Worm (Caenorhabditis elegans) whole organism, L3 larva: Measurements from ENCODE around the gene W09C2.8.

ENCODE experiments used
- R02D3.7 ChIP-seq: fragments of 150-350 bp; optimal IDR thresholded peaks from 2 replicates; lab custom pipeline; 2014; ENCODE audit warnings: missing biosample characterization, missing genetic modification characterization
- ceh-82 ChIP-seq: fragments of 150-350 bp; optimal IDR thresholded peaks from 2 replicates; lab custom pipeline; 2014; ENCODE audit warnings: missing biosample characterization, missing genetic modification characterization
- daf-12 ChIP-seq: fragments of 150-350 bp; optimal IDR thresholded peaks from 2 replicates; lab custom pipeline; 2014; ENCODE audit warnings: missing biosample characterization, missing genetic modification reagents, missing genetic modification characterization
- egl-27 ChIP-seq: sonication (generic microtip); optimal IDR thresholded peaks from 4 replicates; lab custom pipeline; 2017; ENCODE audit warnings: missing biosample characterization, missing genetic modification reagents, missing genetic modification characterization
- elt-1 ChIP-seq: fragments of 150-350 bp; optimal IDR thresholded peaks from 2 replicates; lab custom pipeline; 2014; ENCODE audit warnings: missing biosample characterization, missing genetic modification characterization
- elt-2 ChIP-seq: sonication (generic microtip); optimal IDR thresholded peaks from 2 replicates; lab custom pipeline; 2016; ENCODE audit warnings: missing genetic modification reagents, mild to moderate bottlenecking, missing genetic modification characterization, missing compliant biosample characterization
- elt-3 ChIP-seq, 3 experiments: fragments of 150-350 bp in 1 of 3; sonication (generic microtip) in 2 of 3; optimal IDR thresholded peaks; 2 replicates in 2 of 3; 4 replicates in 1 of 3; lab custom pipeline; 2014 to 2017; ENCODE audit warnings: missing biosample characterization in 3 of 3, missing genetic modification characterization in 3 of 3
- eor-1 ChIP-seq, 2 experiments: fragments of 150-350 bp; optimal IDR thresholded peaks; 2 replicates each; lab custom pipeline; 2014 to 2018; ENCODE audit warnings: missing biosample characterization in 2 of 2, missing genetic modification characterization in 2 of 2
- hmg-11 ChIP-seq: sonication (generic microtip); optimal IDR thresholded peaks from 2 replicates; lab custom pipeline; 2016; ENCODE audit warnings: missing genetic modification characterization, missing compliant biosample characterization
- jun-1 ChIP-seq: fragments of 150-350 bp; optimal IDR thresholded peaks from 2 replicates; lab custom pipeline; 2014; ENCODE audit warnings: missing biosample characterization, missing genetic modification reagents, missing genetic modification characterization
- lin-39 ChIP-seq: fragments of 150-350 bp; optimal IDR thresholded peaks from 2 replicates; lab custom pipeline; 2018; ENCODE audit warnings: missing biosample characterization, missing genetic modification reagents, missing genetic modification characterization
- lsy-12 ChIP-seq: sonication (generic microtip); optimal IDR thresholded peaks from 2 replicates; lab custom pipeline; 2016; ENCODE audit warnings: mild to moderate bottlenecking, missing genetic modification characterization, missing compliant biosample characterization
- mdl-1 ChIP-seq: fragments of 150-350 bp; optimal IDR thresholded peaks from 2 replicates; lab custom pipeline; 2014; ENCODE audit warnings: missing biosample characterization, missing genetic modification characterization
- nfya-1 ChIP-seq: sonication (generic microtip); optimal IDR thresholded peaks from 2 replicates; lab custom pipeline; 2017; ENCODE audit warnings: missing genetic modification characterization, mild to moderate bottlenecking, missing compliant biosample characterization, antibody characterized with exemption, moderate library complexity; ENCODE audit not compliant: insufficient read depth
- nhr-11 ChIP-seq: fragments of 150-350 bp; optimal IDR thresholded peaks from 2 replicates; lab custom pipeline; 2014; ENCODE audit warnings: missing biosample characterization, missing genetic modification characterization
- nhr-12 ChIP-seq: fragments of 150-350 bp; optimal IDR thresholded peaks from 2 replicates; lab custom pipeline; 2014; ENCODE audit warnings: missing biosample characterization, missing genetic modification characterization
- nhr-23 ChIP-seq: fragments of 150-350 bp; optimal IDR thresholded peaks from 2 replicates; lab custom pipeline; 2014; ENCODE audit warnings: missing biosample characterization, missing genetic modification reagents, missing genetic modification characterization
- nhr-237 ChIP-seq: fragments of 150-350 bp; optimal IDR thresholded peaks from 2 replicates; lab custom pipeline; 2014; ENCODE audit warnings: missing biosample characterization, missing genetic modification characterization
- nhr-28 ChIP-seq: fragments of 150-350 bp; optimal IDR thresholded peaks from 2 replicates; lab custom pipeline; 2014; ENCODE audit warnings: missing biosample characterization, missing genetic modification characterization
- nhr-43 ChIP-seq: sonication (generic microtip); optimal IDR thresholded peaks from 2 replicates; lab custom pipeline; 2016; ENCODE audit warnings: mild to moderate bottlenecking, missing genetic modification characterization, missing compliant biosample characterization; ENCODE audit not compliant: poor library complexity, severe bottlenecking
- nhr-76 ChIP-seq: fragments of 150-350 bp; sonication (generic microtip); optimal IDR thresholded peaks from 5 replicates; lab custom pipeline; 2014; ENCODE audit warnings: missing biosample characterization, missing genetic modification characterization
- nhr-77 ChIP-seq: fragments of 150-350 bp; optimal IDR thresholded peaks from 2 replicates; lab custom pipeline; 2014; ENCODE audit warnings: missing biosample characterization, missing genetic modification characterization
- pqm-1 ChIP-seq: fragments of 150-350 bp; optimal IDR thresholded peaks from 2 replicates; lab custom pipeline; 2017; ENCODE audit warnings: missing biosample characterization, missing genetic modification characterization, inconsistent platforms
- skn-1 ChIP-seq: fragments of 150-350 bp; optimal IDR thresholded peaks from 2 replicates; lab custom pipeline; 2014; ENCODE audit warnings: missing biosample characterization, missing genetic modification characterization
- snpc-4 ChIP-seq: fragments of 150-350 bp; optimal IDR thresholded peaks from 2 replicates; lab custom pipeline; 2014; ENCODE audit warnings: missing biosample characterization, missing genetic modification characterization
- tbx-2 ChIP-seq: sonication (generic microtip); optimal IDR thresholded peaks from 2 replicates; lab custom pipeline; 2016; ENCODE audit warnings: mild to moderate bottlenecking, missing genetic modification characterization, missing compliant biosample characterization
- unc-62 ChIP-seq: fragments of 150-350 bp; sonication (generic microtip); optimal IDR thresholded peaks from 4 replicates; lab custom pipeline; 2014; ENCODE audit warnings: missing biosample characterization, missing genetic modification reagents, missing genetic modification characterization
- ztf-11 ChIP-seq: fragments of 150-350 bp; optimal IDR thresholded peaks from 2 replicates; lab custom pipeline; 2014; ENCODE audit warnings: missing biosample characterization, missing genetic modification characterization
- ztf-4 ChIP-seq: fragments of 150-350 bp; optimal IDR thresholded peaks from 2 replicates; lab custom pipeline; 2014; ENCODE audit warnings: missing biosample characterization, missing genetic modification characterization

W09C2.8 gene

DNA sequence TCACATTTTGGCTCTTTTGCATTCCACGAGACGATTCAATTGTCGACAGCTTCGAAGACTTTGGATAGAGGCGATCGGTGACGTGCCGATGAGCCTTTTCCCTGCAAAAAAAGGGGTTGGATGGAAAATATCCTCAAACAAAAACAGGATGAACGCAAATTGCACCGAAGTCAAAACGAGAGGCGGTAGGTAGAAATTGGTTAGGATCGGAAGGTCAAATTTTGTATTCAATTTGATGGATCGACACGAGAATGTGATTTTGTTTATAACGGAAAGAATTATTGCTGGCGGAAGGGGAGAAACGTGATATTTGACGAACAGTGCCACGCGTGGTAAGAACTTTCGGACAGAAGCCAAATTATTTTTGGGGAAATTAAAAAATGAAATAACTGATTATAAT, 10.7 kb upstream of the W09C2.8 start, which contains the start of gene mca-1:
TSS of gene mca-1 (minus strand) at position 101 of the 400 bp plus-strand sequence.
- TF ChIP-seq tbx-2 (tag; lab: Kevin White, UChicago) (no peak), nhr-237 (tag; lab: Kevin White, UChicago) (no peak), jun-1 (tag; lab: Kevin White, UChicago) (no peak), daf-12 (no peak), nhr-23 (no peak), nfya-1 (tag; lab: Kevin White, UChicago) (no peak), nhr-11 (tag; lab: Kevin White, UChicago) (no peak), ztf-4 (no peak)

DNA sequence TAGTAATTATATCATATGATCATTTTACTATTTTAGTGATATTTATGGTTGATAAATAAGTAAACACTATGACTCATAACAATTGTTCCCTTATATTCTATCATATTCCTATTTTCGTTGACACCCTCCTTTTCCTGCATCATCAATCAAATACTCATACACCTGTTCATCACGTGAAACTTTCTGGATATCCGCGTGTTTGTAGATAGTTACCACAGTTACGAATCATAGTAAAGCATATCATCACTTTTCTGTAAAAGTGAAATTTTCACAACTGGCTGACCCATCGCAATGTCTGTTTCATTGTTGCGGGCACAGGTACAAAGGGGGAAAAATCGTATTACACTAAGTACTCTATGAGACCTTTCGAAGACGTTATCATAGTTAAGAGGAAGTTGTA, 9.7 kb upstream of the W09C2.8 start:
- peak in 1 of 3 experiments; percentile 2 for TF ChIP-seq elt-3 (tag; optimal IDR thresholded peaks at IDR 0.05; lab: Kevin White, UChicago)
- TF ChIP-seq skn-1 (tag; lab: Kevin White, UChicago), result no peak
- TF ChIP-seq, all 47 proteins: peak for 1

DNA sequence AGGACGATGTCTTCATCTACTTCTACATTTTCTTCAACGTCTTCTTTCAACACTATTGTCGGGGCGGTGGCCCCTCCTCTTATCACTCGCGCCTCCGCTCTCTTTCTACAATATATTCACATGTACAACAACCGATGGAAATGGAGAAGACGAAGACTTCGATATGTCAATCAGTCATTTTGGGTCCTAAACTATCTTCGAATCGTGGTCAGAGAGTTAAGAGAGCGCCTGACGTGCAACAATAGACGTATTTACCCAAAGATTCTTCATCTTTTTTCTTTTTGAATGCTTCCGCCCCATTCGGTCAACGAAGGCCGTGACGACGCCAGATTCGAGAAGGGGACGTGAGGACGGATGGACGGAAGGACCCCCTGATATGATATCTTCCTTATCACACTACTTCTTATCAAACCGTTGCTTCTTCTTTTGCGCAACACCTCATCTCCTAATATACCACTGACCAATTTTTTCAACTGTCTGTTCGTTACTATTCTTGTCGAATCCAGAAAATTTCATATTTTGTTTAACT, 8.9 kb upstream of the W09C2.8 start:
- TF ChIP-seq nhr-237 (tag; lab: Kevin White, UChicago) (no peak), elt-3 (tag; optimal IDR thresholded peaks at IDR 0.05; lab: Kevin White, UChicago) (peak in 2 of 3 experiments; percentile 51 to 63), lin-39 (tag; lab: Kevin White, UChicago) (no peak), nhr-23 (peak; percentile 51)

DNA sequence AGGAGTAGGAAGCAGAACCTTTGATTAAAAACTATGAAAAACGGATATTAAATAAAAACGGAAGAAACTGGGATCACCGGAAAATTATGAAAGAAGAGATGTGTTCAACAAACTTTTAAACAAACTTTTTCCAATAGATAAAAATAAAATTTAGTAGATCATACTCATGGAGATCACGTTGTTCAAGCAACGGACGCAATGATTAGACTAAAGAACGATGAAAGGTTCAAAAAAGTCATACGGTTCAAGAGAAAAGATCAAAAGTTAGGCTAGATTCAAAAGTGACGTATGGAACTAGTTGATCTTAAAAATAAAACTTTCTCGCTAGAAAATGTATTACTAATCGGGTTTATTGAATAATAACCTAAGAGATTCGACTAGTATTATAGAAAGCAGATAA, 7.9 kb upstream of the W09C2.8 start:
- TF ChIP-seq elt-1 (tag; lab: Kevin White, UChicago) (no peak), hmg-11 (no peak), nhr-77 (tag; lab: Kevin White, UChicago) (no peak), R02D3.7 (tag; lab: Kevin White, UChicago) (no peak), eor-1 (tag; optimal IDR thresholded peaks at IDR 0.05; lab: Kevin White, UChicago) (no peak), snpc-4 (tag; lab: Kevin White, UChicago) (no peak), mdl-1 (tag; lab: Kevin White, UChicago) (no peak), ceh-82 (no peak), ztf-4 (no peak), tbx-2 (tag; lab: Kevin White, UChicago) (no peak), nhr-12 (tag; lab: Kevin White, UChicago) (no peak), unc-62 (no peak), nhr-28 (no peak), egl-27 (tag; lab: Kevin White, UChicago) (no peak), nhr-237 (tag; lab: Kevin White, UChicago) (no peak), ztf-11 (tag; lab: Kevin White, UChicago) (no peak), elt-2 (tag; lab: Kevin White, UChicago) (no peak), lsy-12 (no peak), nhr-43 (tag; lab: Kevin White, UChicago) (no peak), jun-1 (tag; lab: Kevin White, UChicago) (no peak)

DNA sequence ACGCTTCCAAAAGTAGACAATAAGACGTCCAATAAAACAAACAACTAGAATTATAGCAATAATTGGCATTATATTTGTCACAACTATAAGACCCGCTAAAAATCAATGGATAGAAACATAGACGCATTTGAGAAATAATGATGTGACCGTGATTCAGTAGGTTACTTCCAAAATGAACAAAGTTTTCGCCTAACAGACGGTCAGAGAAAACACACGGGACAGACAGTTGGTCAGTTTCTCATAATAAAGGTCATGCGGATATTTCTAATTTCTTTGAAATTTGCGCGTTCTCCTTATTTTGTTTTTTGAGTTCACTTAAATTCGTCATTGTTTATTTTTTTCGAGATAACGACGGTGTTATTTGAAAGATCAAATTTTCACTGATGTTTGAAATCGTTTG, 7.4 kb upstream of the W09C2.8 start:
- TF ChIP-seq lin-39 (tag; lab: Kevin White, UChicago) (no peak), nhr-23 (peak; percentile 20)

DNA sequence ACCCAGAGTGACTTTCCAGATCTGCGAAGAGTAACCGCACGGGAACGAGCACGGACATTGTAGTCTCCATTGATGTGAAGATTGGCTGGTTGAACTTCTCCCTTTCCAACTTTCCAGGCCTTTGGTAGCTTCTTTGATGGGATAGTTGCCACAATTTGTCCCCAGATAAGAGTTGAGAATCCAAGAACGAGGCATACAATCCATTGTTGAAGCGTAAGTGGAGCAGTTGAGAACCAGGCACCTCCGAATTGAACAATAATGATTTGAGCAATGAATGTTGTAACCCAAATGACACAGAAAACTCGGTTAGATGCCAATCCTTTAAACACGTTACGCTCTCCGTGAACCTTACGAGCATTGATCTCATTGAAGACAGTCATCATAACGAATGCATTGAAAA, 2.9 kb upstream of the W09C2.8 start:
- TF ChIP-seq nhr-76 (tag; lab: Kevin White, UChicago) (no peak), ztf-11 (tag; lab: Kevin White, UChicago) (no peak), nhr-12 (tag; lab: Kevin White, UChicago) (no peak)

DNA sequence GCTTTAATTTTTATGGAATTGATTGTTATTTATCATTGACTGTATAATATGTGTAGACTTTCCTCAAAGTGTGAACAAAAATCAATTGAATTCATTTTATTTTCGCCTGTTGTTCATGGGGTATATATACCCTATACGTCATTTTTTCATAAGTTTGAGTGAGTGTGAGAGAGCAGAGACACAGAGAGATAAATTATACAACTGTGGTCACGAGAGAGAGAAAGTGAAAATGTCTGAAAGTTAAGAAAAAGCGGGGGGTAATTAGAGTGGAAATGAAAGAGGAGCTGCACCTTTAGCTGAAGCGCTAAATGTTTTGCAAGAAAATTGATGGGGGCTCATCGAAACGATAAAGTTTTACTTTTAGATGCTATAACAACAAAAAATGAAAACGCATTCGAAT, 1.7 kb upstream of the W09C2.8 start:
- no peak for TF ChIP-seq pqm-1
- peak; percentile 30 for TF ChIP-seq elt-2 (tag; lab: Kevin White, UChicago)
- TF ChIP-seq nhr-23, result peak; percentile 6
- TF ChIP-seq jun-1 (tag; lab: Kevin White, UChicago), result peak; percentile 29
- no peak for TF ChIP-seq R02D3.7 (tag; lab: Kevin White, UChicago)
